Fruit fly (Drosophila melanogaster): ENCODE measurements around the gene CG34248.

- TF ChIP-seq ttk (optimal IDR thresholded peaks at IDR 0.05) (no peak), psq (optimal IDR thresholded peaks at IDR 0.05) (no peak)
Observed at dm6 chr3L:16285346-16285911, 14.7 kb upstream of the CG34248 start, which contains the start of gene CG13047.

Measured in Kc167 (cell line).